Worm (Caenorhabditis elegans) whole organism, L4/young adult: ENCODE data around the gene fbxb-111.

Experiments
- W03F9.2 ChIP-seq: fragments of 150-350 bp; optimal IDR thresholded peaks from 2 replicates; lab custom pipeline; 2014; ENCODE audit warnings: missing biosample characterization, missing genetic modification characterization
- dao-5 ChIP-seq: sonication (generic microtip); optimal IDR thresholded peaks from 2 replicates; lab custom pipeline; 2016; ENCODE audit warnings: missing genotype, missing genetic modification characterization, moderate library complexity, missing compliant biosample characterization
- him-1 ChIP-seq: sonication (generic microtip); optimal IDR thresholded peaks from 2 replicates; lab custom pipeline; 2016; ENCODE audit warnings: missing genotype, missing genetic modification reagents, missing genetic modification characterization, missing compliant biosample characterization

- TF ChIP-seq W03F9.2 (tag; lab: Kevin White, UChicago) (no peak), him-1 (tag; lab: Kevin White, UChicago) (no peak), dao-5 (tag; lab: Kevin White, UChicago) (no peak)
Observed at ce11 chrII:2772166-2772565, 2.6 kb downstream of the fbxb-111 start, which contains the start of gene sdz-10.
